Worm (Caenorhabditis elegans): Measurements from ENCODE around the gene ZK892.6.

- no peak for TF ChIP-seq ztf-29 (GFP tag; IDR thresholded peaks at IDR 0.05)
- no peak for TF ChIP-seq T22C8.4 (GFP tag; IDR thresholded peaks at IDR 0.05)
Measured at ce11 chrII:10028195-10028594, 48.3 kb upstream of the ZK892.6 start, which contains the start of gene F52H3.6.
